Worm (Caenorhabditis elegans): ENCODE measurements around the gene mrps-25.

ce11 chrIV:1011776-1012175, 44.9 kb upstream of the mrps-25 start:
- TF ChIP-seq nhr-11 (tag; optimal IDR thresholded peaks at IDR 0.05) (no peak), ama-1 (optimal IDR thresholded peaks at IDR 0.05) (no peak), lin-11 (tag; optimal IDR thresholded peaks at IDR 0.05) (no peak), sox-4 (tag; optimal IDR thresholded peaks at IDR 0.05) (no peak), rnt-1 (tag; optimal IDR thresholded peaks at IDR 0.05) (no peak), ztf-16 (tag; optimal IDR thresholded peaks at IDR 0.05) (no peak), tbx-2 (tag; optimal IDR thresholded peaks at IDR 0.05) (no peak), ceh-9 (tag; optimal IDR thresholded peaks at IDR 0.05) (no peak), mec-3 (tag; optimal IDR thresholded peaks at IDR 0.05; ENCODE audit: borderline replicate concordance) (no peak), pqm-1 (tag; optimal IDR thresholded peaks at IDR 0.05) (no peak), elt-2 (tag; optimal IDR thresholded peaks at IDR 0.05) (no peak)
